Worm (Caenorhabditis elegans) whole organism, L4/young adult: Measurements from ENCODE around the gene msp-36.

ENCODE experiments used
- W03F9.2 ChIP-seq: fragments of 150-350 bp; optimal IDR thresholded peaks from 2 replicates; lab custom pipeline; 2014; ENCODE audit warnings: missing biosample characterization, missing genetic modification characterization
- dao-5 ChIP-seq: sonication (generic microtip); optimal IDR thresholded peaks from 2 replicates; lab custom pipeline; 2016; ENCODE audit warnings: missing genotype, missing genetic modification characterization, moderate library complexity, missing compliant biosample characterization
- him-1 ChIP-seq: sonication (generic microtip); optimal IDR thresholded peaks from 2 replicates; lab custom pipeline; 2016; ENCODE audit warnings: missing genotype, missing genetic modification reagents, missing genetic modification characterization, missing compliant biosample characterization

DNA sequence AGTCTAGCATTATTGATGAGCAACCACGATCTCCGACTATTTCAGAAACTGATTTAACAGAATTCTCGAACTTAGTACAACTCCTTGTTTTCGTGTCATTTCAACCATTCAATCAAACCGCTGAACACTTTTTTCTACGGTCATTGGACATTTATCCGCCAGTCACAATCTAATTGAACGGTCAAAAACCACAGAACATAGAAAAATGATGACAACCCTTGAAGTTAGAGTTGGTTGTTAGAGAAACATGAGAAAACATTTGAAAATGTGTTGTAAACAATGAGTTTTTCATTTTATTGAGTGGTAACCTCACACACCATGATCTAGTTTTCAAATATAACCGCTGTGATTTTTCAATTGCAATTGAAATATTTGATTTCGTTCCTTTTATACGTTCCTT, 49.3 kb downstream of the msp-36 start:
- TF ChIP-seq dao-5 (tag; lab: Kevin White, UChicago) (no peak), him-1 (tag; lab: Kevin White, UChicago) (no peak), W03F9.2 (no peak)
